Worm (Caenorhabditis elegans) whole organism, L4 larva: Measurements from ENCODE around the gene C37H5.5.
A peak's percentile ranks its signal among the peaks of the same experiment; 100 is the strongest.

Source experiments
- F10B5.3 ChIP-seq: sonication (generic microtip); optimal IDR thresholded peaks from 2 replicates; lab custom pipeline; 2016; ENCODE audit warnings: mild to moderate bottlenecking, missing genetic modification characterization, missing compliant biosample characterization
- Y5F2A.4 ChIP-seq: fragments of 200-800 bp; sonication (Bioruptor generic); optimal IDR thresholded peaks from 2 replicates; lab custom pipeline; 2018; ENCODE audit warnings: mild to moderate bottlenecking, missing genetic modification characterization, missing compliant biosample characterization
- ZK546.5 ChIP-seq, 2 experiments: sonication (generic microtip); optimal IDR thresholded peaks; 2 replicates each; lab custom pipeline; 2017; ENCODE audit warnings: missing biosample characterization in 2 of 2, missing genetic modification characterization in 2 of 2
- aha-1 ChIP-seq: fragments of 150-350 bp; peaks from one replicate; lab custom pipeline; 2014; ENCODE audit warnings: missing biosample characterization, missing genetic modification characterization
- arid-1 ChIP-seq: fragments of 200-800 bp; sonication (Bioruptor generic); conservative IDR thresholded peaks from 2 replicates; pipeline ENCODE4 v1.3.6; 2022; ENCODE audit warnings: missing genetic modification reagents, missing genetic modification characterization, missing compliant biosample characterization
- ceh-20 ChIP-seq: fragments of 200-800 bp; sonication (Bioruptor generic); IDR thresholded peaks from 2 replicates; pipeline ENCODE4 v1.3.6; 2022; ENCODE audit warnings: missing genetic modification reagents, missing genetic modification characterization, missing compliant biosample characterization
- ceh-44 ChIP-seq: fragments of 200-800 bp; sonication (Bioruptor generic); IDR thresholded peaks from 2 replicates; pipeline ENCODE4 v1.3.6; 2022; ENCODE audit warnings: missing genetic modification reagents, missing genetic modification characterization, missing compliant biosample characterization
- ceh-82 ChIP-seq: sonication (generic microtip); optimal IDR thresholded peaks from 2 replicates; lab custom pipeline; 2017; ENCODE audit warnings: missing biosample characterization, missing genetic modification characterization
- cey-2 ChIP-seq: sonication (generic microtip); optimal IDR thresholded peaks from 3 replicates; lab custom pipeline; 2017; ENCODE audit warnings: missing genetic modification characterization, mild to moderate bottlenecking, missing compliant biosample characterization, antibody characterized with exemption, borderline replicate concordance; ENCODE audit not compliant: insufficient read depth
- ctbp-1 ChIP-seq: fragments of 200-800 bp; sonication (Bioruptor generic); IDR thresholded peaks from 2 replicates; pipeline ENCODE4 v1.3.6; 2022; ENCODE audit warnings: missing genetic modification reagents, missing genetic modification characterization, missing compliant biosample characterization
- daf-12 ChIP-seq: fragments of 150-350 bp; optimal IDR thresholded peaks from 2 replicates; lab custom pipeline; 2014; ENCODE audit warnings: missing biosample characterization, missing genetic modification reagents, missing genetic modification characterization
- daf-16 ChIP-seq, 3 experiments: sonication (generic microtip); optimal IDR thresholded peaks; 2 replicates each; lab custom pipeline; 2016 to 2017; ENCODE audit warnings: missing genetic modification characterization in 3 of 3, missing genetic modification reagents in 3 of 3, mild to moderate bottlenecking in 2 of 3, missing compliant biosample characterization in 2 of 3, missing biosample characterization in 1 of 3, moderate library complexity in 1 of 3
- daf-19 ChIP-seq: fragments of 200-800 bp; sonication (Bioruptor generic); conservative IDR thresholded peaks from 2 replicates; pipeline ENCODE4 v1.3.6; 2022; ENCODE audit warnings: missing genetic modification characterization, missing compliant biosample characterization
- daf-8 ChIP-seq: fragments of 200-800 bp; sonication (Bioruptor generic); IDR thresholded peaks from 2 replicates; pipeline ENCODE4 v1.3.6; 2022; ENCODE audit warnings: missing genetic modification characterization, missing compliant biosample characterization
- dmd-6 ChIP-seq: fragments of 200-800 bp; sonication (Bioruptor generic); IDR thresholded peaks from 2 replicates; pipeline ENCODE4 v1.3.6; 2022; ENCODE audit warnings: missing genetic modification reagents, missing genetic modification characterization, missing compliant biosample characterization
- dmd-8 ChIP-seq: fragments of 200-800 bp; sonication (Bioruptor generic); IDR thresholded peaks from 2 replicates; pipeline ENCODE4 v1.3.6; 2022; ENCODE audit warnings: missing genetic modification characterization, missing compliant biosample characterization
- dmd-9 ChIP-seq: fragments of 200-800 bp; sonication (Bioruptor generic); IDR thresholded peaks from 2 replicates; pipeline ENCODE4 v1.3.6; 2022; ENCODE audit warnings: missing genetic modification reagents, missing genetic modification characterization, missing compliant biosample characterization
- egl-27 ChIP-seq: sonication (generic microtip); optimal IDR thresholded peaks from 3 replicates; lab custom pipeline; 2017; ENCODE audit warnings: missing biosample characterization, missing genetic modification reagents, missing genetic modification characterization
- egl-43 ChIP-seq: fragments of 200-800 bp; sonication (Bioruptor generic); IDR thresholded peaks from 2 replicates; pipeline ENCODE4 v1.3.6; 2022; ENCODE audit warnings: missing genetic modification reagents, missing genetic modification characterization, missing compliant biosample characterization
- hlh-30 ChIP-seq: sonication (generic microtip); optimal IDR thresholded peaks from 2 replicates; lab custom pipeline; 2017; ENCODE audit warnings: antibody characterized with exemption, mild to moderate bottlenecking, missing genetic modification characterization, missing compliant biosample characterization; ENCODE audit not compliant: insufficient read depth
- lin-15B ChIP-seq: fragments of 150-350 bp; sonication (generic microtip); optimal IDR thresholded peaks from 3 replicates; lab custom pipeline; 2014; ENCODE audit warnings: missing biosample characterization, missing genetic modification characterization
- lin-29 ChIP-seq: fragments of 200-800 bp; sonication (Bioruptor generic); IDR thresholded peaks from 2 replicates; pipeline ENCODE4 v1.3.6; 2022; ENCODE audit warnings: missing genetic modification reagents, missing genetic modification characterization, missing compliant biosample characterization
- lsy-2 ChIP-seq, 2 experiments: fragments of 150-350 bp in 1 of 2; sonication (generic microtip) in 1 of 2; optimal IDR thresholded peaks; 2 replicates each; lab custom pipeline; 2014 to 2017; ENCODE audit warnings: missing biosample characterization in 2 of 2, missing genetic modification characterization in 2 of 2
- mdl-1 ChIP-seq, 2 experiments: fragments of 150-350 bp in 1 of 2; sonication (generic microtip) in 1 of 2; optimal IDR thresholded peaks; 2 replicates each; lab custom pipeline; 2014 to 2017; ENCODE audit warnings: missing biosample characterization in 2 of 2, missing genetic modification characterization in 2 of 2
- mep-1 ChIP-seq: fragments of 150-350 bp; sonication (generic microtip); optimal IDR thresholded peaks from 3 replicates; lab custom pipeline; 2014; ENCODE audit warnings: missing biosample characterization, missing genetic modification characterization
- mxl-3 ChIP-seq: fragments of 200-800 bp; sonication (Bioruptor generic); optimal IDR thresholded peaks from 2 replicates; lab custom pipeline; 2018; ENCODE audit warnings: mild to moderate bottlenecking, missing genetic modification characterization, missing compliant biosample characterization
- nhr-11 ChIP-seq: fragments of 150-350 bp; optimal IDR thresholded peaks from 2 replicates; lab custom pipeline; 2014; ENCODE audit warnings: missing biosample characterization, missing genetic modification characterization
- nhr-111 ChIP-seq: fragments of 200-800 bp; sonication (Bioruptor generic); optimal IDR thresholded peaks from 2 replicates; lab custom pipeline; 2018; ENCODE audit warnings: mild to moderate bottlenecking, missing genetic modification characterization, missing compliant biosample characterization
- nhr-41 ChIP-seq: fragments of 200-800 bp; sonication (Bioruptor generic); IDR thresholded peaks from 2 replicates; pipeline ENCODE4 v1.3.6; 2022; ENCODE audit warnings: missing genetic modification reagents, missing genetic modification characterization, missing compliant biosample characterization
- nhr-76 ChIP-seq: fragments of 150-350 bp; optimal IDR thresholded peaks from 2 replicates; lab custom pipeline; 2014; ENCODE audit warnings: missing biosample characterization, missing genetic modification characterization
- pha-4 ChIP-seq, 2 experiments: fragments of 150-350 bp in 1 of 2; fragments of 200-800 bp in 1 of 2; sonication (Bioruptor generic) in 1 of 2; IDR thresholded peaks in 1 of 2; optimal IDR thresholded peaks in 1 of 2; 2 replicates each; pipeline versions ENCODE4 v1.3.6 to Lab custom; 2014 to 2022; ENCODE audit warnings: missing genetic modification characterization in 2 of 2, missing genetic modification reagents in 2 of 2, missing biosample characterization in 1 of 2, missing compliant biosample characterization in 1 of 2
- pqm-1 ChIP-seq: sonication (generic microtip); optimal IDR thresholded peaks from 2 replicates; lab custom pipeline; 2017; ENCODE audit warnings: missing biosample characterization, missing genetic modification characterization
- rbr-2 ChIP-seq: sonication (generic microtip); optimal IDR thresholded peaks from 2 replicates; lab custom pipeline; 2016; ENCODE audit warnings: missing genotype, missing genetic modification characterization, missing compliant biosample characterization
- sdz-12 ChIP-seq: fragments of 200-800 bp; sonication (Bioruptor generic); optimal IDR thresholded peaks from 2 replicates; lab custom pipeline; 2018; ENCODE audit warnings: mild to moderate bottlenecking, missing genetic modification characterization, missing compliant biosample characterization
- set-16 ChIP-seq: fragments of 200-800 bp; sonication (Bioruptor generic); IDR thresholded peaks from 2 replicates; pipeline ENCODE4 v1.3.6; 2022; ENCODE audit warnings: missing genetic modification reagents, missing genetic modification characterization, missing compliant biosample characterization
- skn-1 ChIP-seq: fragments of 150-350 bp; optimal IDR thresholded peaks from 2 replicates; lab custom pipeline; 2014; ENCODE audit warnings: missing biosample characterization, missing genetic modification characterization
- spr-1 ChIP-seq: sonication (generic microtip); optimal IDR thresholded peaks from 2 replicates; lab custom pipeline; 2016; ENCODE audit warnings: mild to moderate bottlenecking, missing genetic modification characterization, missing compliant biosample characterization
- tag-97 ChIP-seq: fragments of 200-800 bp; sonication (Bioruptor generic); IDR thresholded peaks from 2 replicates; pipeline ENCODE4 v1.3.6; 2022; ENCODE audit warnings: missing genetic modification characterization, missing compliant biosample characterization
- tra-1 ChIP-seq: fragments of 200-800 bp; sonication (Bioruptor generic); IDR thresholded peaks from 2 replicates; pipeline ENCODE4 v1.3.6; 2022; ENCODE audit warnings: missing genetic modification reagents, missing genetic modification characterization, missing compliant biosample characterization
- unc-130 ChIP-seq: sonication (generic microtip); optimal IDR thresholded peaks from 2 replicates; lab custom pipeline; 2016; ENCODE audit warnings: missing genetic modification reagents, missing genetic modification characterization, missing compliant biosample characterization
- unc-39 ChIP-seq: sonication (generic microtip); optimal IDR thresholded peaks from 2 replicates; lab custom pipeline; 2017; ENCODE audit warnings: missing biosample characterization, missing genetic modification characterization
- vab-7 ChIP-seq: fragments of 200-800 bp; sonication (Bioruptor generic); IDR thresholded peaks from 2 replicates; pipeline ENCODE4 v1.3.6; 2022; ENCODE audit warnings: missing genetic modification reagents, missing genetic modification characterization, missing compliant biosample characterization
- zfp-2 ChIP-seq: sonication (generic microtip); optimal IDR thresholded peaks from 2 replicates; lab custom pipeline; 2016; ENCODE audit warnings: mild to moderate bottlenecking, missing genetic modification characterization, missing compliant biosample characterization
- ztf-11 ChIP-seq: fragments of 150-350 bp; optimal IDR thresholded peaks from 2 replicates; lab custom pipeline; 2014; ENCODE audit warnings: missing biosample characterization, missing genetic modification characterization
- ztf-7 ChIP-seq: fragments of 150-350 bp; optimal IDR thresholded peaks from 2 replicates; lab custom pipeline; 2014; ENCODE audit warnings: missing biosample characterization, missing genetic modification characterization

C37H5.5 gene

ce11 chrV:4851969-4852368 is 24.8 kb downstream of the C37H5.5 start (continued):
- no peak for TF ChIP-seq sdz-12 (GFP tag; lab: Kevin White, UChicago)
- TF ChIP-seq egl-43 (GFP tag; lab: Robert Waterston, UW): no peak
- TF ChIP-seq daf-19: no peak

- peak; percentile 91 for TF ChIP-seq aha-1 (tag; lab: Kevin White, UChicago)
- no peak for TF ChIP-seq tag-97
- TF ChIP-seq, all 104 proteins: peak for 1
Measured at ce11 chrV:4857561-4857960, 30.4 kb downstream of the C37H5.5 start.

ce11 chrV:4860525-4860924 is 33.4 kb downstream of the C37H5.5 start:
- TF ChIP-seq ctbp-1 (GFP tag; lab: Robert Waterston, UW) (no peak), lsy-2 (tag; optimal IDR thresholded peaks at IDR 0.05; lab: Kevin White, UChicago) (peak in 1 of 2 experiments; percentile 5), aha-1 (tag; lab: Kevin White, UChicago) (peak; percentile 27), hlh-30 (tag; lab: Kevin White, UChicago) (no peak), daf-16 (GFP tag; optimal IDR thresholded peaks at IDR 0.05; lab: Kevin White, UChicago) (no peak), daf-16 (tag; optimal IDR thresholded peaks at IDR 0.05; lab: Kevin White, UChicago) (no peak), set-16 (GFP tag; lab: Robert Waterston, UW) (no peak), nhr-41 (GFP tag; lab: Robert Waterston, UW) (no peak), arid-1 (GFP tag; lab: Robert Waterston, UW) (no peak), zfp-2 (tag; lab: Kevin White, UChicago) (no peak), rbr-2 (peak; percentile 48), cey-2 (tag; lab: Kevin White, UChicago) (no peak), lin-29 (GFP tag; lab: Robert Waterston, UW) (no peak), skn-1 (no peak), ceh-82 (tag; lab: Kevin White, UChicago) (no peak), ceh-44 (GFP tag; lab: Robert Waterston, UW) (no peak), Y5F2A.4 (GFP tag; lab: Kevin White, UChicago) (no peak), mdl-1 (tag; optimal IDR thresholded peaks at IDR 0.05; lab: Kevin White, UChicago) (no peak)

- TF ChIP-seq dmd-9 (GFP tag; lab: Robert Waterston, UW) (no peak), dmd-6 (GFP tag; lab: Robert Waterston, UW) (no peak; the same call in 1 of the 2 replicates), skn-1 (no peak), ztf-7 (tag; lab: Kevin White, UChicago) (peak; percentile 56), spr-1 (tag; lab: Kevin White, UChicago) (no peak), tra-1 (GFP tag; lab: Robert Waterston, UW) (no peak), lsy-2 (tag; optimal IDR thresholded peaks at IDR 0.05; lab: Kevin White, UChicago) (peak in 1 of 2 experiments; percentile 19), vab-7 (GFP tag; lab: Robert Waterston, UW) (no peak), daf-8 (GFP tag; lab: Robert Waterston, UW) (no peak), rbr-2 (no peak), nhr-11 (tag; lab: Kevin White, UChicago) (peak; percentile 11), lin-15B (tag; lab: Kevin White, UChicago) (no peak), ZK546.5 (tag; optimal IDR thresholded peaks at IDR 0.05; lab: Kevin White, UChicago) (no peak), unc-130 (GFP tag; lab: Kevin White, UChicago) (no peak), ceh-20 (GFP tag; lab: Robert Waterston, UW) (no peak), pqm-1 (tag; lab: Kevin White, UChicago) (no peak), nhr-111 (GFP tag; lab: Kevin White, UChicago) (no peak), F10B5.3 (tag; lab: Kevin White, UChicago) (no peak), hlh-30 (tag; lab: Kevin White, UChicago) (peak; percentile 48), nhr-41 (GFP tag; lab: Robert Waterston, UW) (no peak), dmd-8 (GFP tag; lab: Robert Waterston, UW) (no peak), pha-4 (GFP tag; IDR thresholded peaks at IDR 0.05; lab: Robert Waterston, UW) (no peak), pha-4 (tag; optimal IDR thresholded peaks at IDR 0.05; lab: Kevin White, UChicago) (no peak), unc-39 (tag; lab: Kevin White, UChicago) (no peak), daf-12 (tag; lab: Kevin White, UChicago) (no peak), ztf-11 (no peak), mxl-3 (GFP tag; lab: Kevin White, UChicago) (no peak), egl-27 (tag; lab: Kevin White, UChicago) (no peak), mep-1 (tag; lab: Kevin White, UChicago) (peak; percentile 28), nhr-76 (tag; lab: Kevin White, UChicago) (no peak), tag-97 (no peak)
Measured at ce11 chrV:4862737-4863136, 35.6 kb downstream of the C37H5.5 start, which contains the start of gene C37H5.13. Gene C37H5.13, minus strand, starts transcription at chrV:4862965.
